Worm (Caenorhabditis elegans): ENCODE data around the gene marg-1.

marg-1 gene

DNA sequence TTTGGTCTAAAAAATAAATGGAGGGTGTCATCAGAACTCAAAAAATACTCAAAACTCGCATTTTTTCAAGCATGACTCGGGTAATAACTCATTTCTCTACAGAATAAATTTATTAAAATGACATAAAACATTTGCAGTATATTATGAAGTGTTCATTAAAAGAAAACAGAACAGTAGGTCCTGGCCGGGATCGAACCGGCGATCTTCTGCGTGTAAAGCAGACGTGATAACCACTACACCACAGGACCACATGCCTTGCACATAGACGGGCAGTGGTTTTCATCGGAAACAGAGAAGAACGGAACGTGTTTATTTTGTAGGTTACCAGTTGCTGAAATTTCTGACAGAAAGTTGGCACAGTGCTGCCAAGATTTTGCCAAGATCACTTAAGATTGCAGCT lies 12.4 kb upstream of the marg-1 start:
- no peak for TF ChIP-seq sdc-2 (tag; optimal IDR thresholded peaks at IDR 0.05)
- TF ChIP-seq C08G9.2 (tag; optimal IDR thresholded peaks at IDR 0.05): no peak
- TF ChIP-seq ceh-19 (GFP tag; optimal IDR thresholded peaks at IDR 0.05): no peak
- no peak for TF ChIP-seq ceh-31 (tag; optimal IDR thresholded peaks at IDR 0.05)
- TF ChIP-seq pax-1 (tag; optimal IDR thresholded peaks at IDR 0.05): no peak
- TF ChIP-seq ets-4 (tag; optimal IDR thresholded peaks at IDR 0.05): no peak
- TF ChIP-seq dve-1 (tag; optimal IDR thresholded peaks at IDR 0.05): no peak
- TF ChIP-seq ceh-45 (GFP tag; IDR thresholded peaks at IDR 0.05): no peak
- TF ChIP-seq ahr-1 (tag; optimal IDR thresholded peaks at IDR 0.05): no peak
- TF ChIP-seq ama-1 (optimal IDR thresholded peaks at IDR 0.05): no peak
- no peak for TF ChIP-seq hlh-6 (tag; optimal IDR thresholded peaks at IDR 0.05)
- no peak for TF ChIP-seq npax-4 (tag; optimal IDR thresholded peaks at IDR 0.05)
- TF ChIP-seq ttx-3 (tag; optimal IDR thresholded peaks at IDR 0.05): no peak

DNA sequence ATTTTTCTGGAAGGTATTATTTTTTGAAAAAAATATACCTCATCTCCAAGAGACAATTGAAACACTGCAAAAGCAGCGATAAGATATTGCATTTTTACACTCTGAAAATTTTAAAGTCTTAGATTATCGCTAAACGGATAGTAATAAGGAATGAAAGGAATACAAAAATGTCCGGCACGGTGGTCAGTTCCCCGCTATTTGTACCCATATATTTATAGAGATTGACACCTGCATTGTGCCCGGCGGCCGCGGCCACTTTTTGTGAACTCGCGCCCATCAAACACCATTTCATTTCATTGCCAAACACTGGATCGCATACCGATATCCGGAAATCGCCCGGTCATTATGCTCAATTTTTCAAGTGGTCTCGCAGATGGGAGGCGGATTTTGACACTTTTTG lies 11.8 kb upstream of the marg-1 start, which contains the start of gene idpp-5:
TSS of gene idpp-5 (minus strand) at position 101 of the 400 bp plus-strand sequence.
- TF ChIP-seq nhr-11 (tag; optimal IDR thresholded peaks at IDR 0.05) (no peak), ceh-45 (GFP tag; IDR thresholded peaks at IDR 0.05) (no peak), K09A11.1 (tag; optimal IDR thresholded peaks at IDR 0.05; ENCODE audit: insufficient read depth) (no peak), gmeb-2 (tag; optimal IDR thresholded peaks at IDR 0.05) (no peak), hlh-13 (GFP tag; optimal IDR thresholded peaks at IDR 0.05) (no peak)

DNA sequence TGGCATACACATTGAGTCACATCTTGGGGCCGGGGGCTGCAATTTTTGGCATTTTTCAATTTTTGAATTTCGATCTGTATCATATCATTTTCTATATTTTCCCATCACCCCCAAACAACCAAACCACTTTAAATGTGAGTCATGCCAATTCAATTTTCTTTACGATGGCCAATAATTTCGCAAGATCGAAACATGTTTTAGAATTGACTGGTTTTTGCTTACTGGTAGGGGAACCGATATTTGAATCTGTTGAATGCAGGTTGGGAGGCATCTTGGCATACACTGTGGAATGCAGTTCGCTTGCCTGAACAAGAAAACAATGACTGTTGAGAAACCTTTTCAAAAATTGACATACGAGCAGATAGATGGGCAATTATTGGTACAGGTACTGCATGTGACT lies 10.2 kb upstream of the marg-1 start:
- TF ChIP-seq unc-3 (GFP tag; conservative IDR thresholded peaks at IDR 0.05) (no peak), unc-3 (tag; optimal IDR thresholded peaks at IDR 0.05) (no peak), ceh-34 (tag; optimal IDR thresholded peaks at IDR 0.05) (no peak)

DNA sequence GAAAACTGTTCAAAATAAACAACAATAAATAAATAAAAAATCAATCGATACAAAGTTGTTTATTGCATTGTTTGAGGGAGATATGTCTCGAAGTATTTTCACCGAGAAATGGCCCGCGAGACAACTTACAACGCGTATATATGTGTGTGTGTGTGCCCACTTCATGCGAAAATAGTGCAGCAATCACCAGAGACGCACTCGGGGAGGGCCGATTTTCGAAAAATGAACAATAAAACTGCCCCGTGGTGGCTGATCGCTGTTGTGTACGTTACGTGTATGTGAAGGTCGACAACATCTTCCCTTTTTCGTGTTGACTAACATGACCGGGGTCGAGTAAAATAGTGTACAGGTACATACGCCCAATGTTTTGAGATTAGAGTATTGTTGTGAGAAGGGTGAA lies 7.5 kb upstream of the marg-1 start:
- TF ChIP-seq hlh-15 (tag; optimal IDR thresholded peaks at IDR 0.05): no peak
- TF ChIP-seq elt-2 (tag; optimal IDR thresholded peaks at IDR 0.05): no peak
- TF ChIP-seq F13H6.1 (tag; optimal IDR thresholded peaks at IDR 0.05): no peak
- no peak for TF ChIP-seq che-1 (tag; optimal IDR thresholded peaks at IDR 0.05)
- no peak for TF ChIP-seq dmd-4 (tag; optimal IDR thresholded peaks at IDR 0.05; ENCODE audit: borderline replicate concordance)
- TF ChIP-seq K02D7.2 (tag; optimal IDR thresholded peaks at IDR 0.05): no peak
- peak; percentile 13 for TF ChIP-seq dve-1 (tag; optimal IDR thresholded peaks at IDR 0.05)
- no peak for TF ChIP-seq C08G9.2 (tag; optimal IDR thresholded peaks at IDR 0.05)
- peak; percentile 16 for TF ChIP-seq tbx-2 (tag; optimal IDR thresholded peaks at IDR 0.05)
- TF ChIP-seq madf-2 (tag; optimal IDR thresholded peaks at IDR 0.05): no peak
- no peak for TF ChIP-seq ahr-1 (tag; optimal IDR thresholded peaks at IDR 0.05)
- TF ChIP-seq Y22D7AL.16 (tag; optimal IDR thresholded peaks at IDR 0.05): no peak
- peak; percentile 48 for TF ChIP-seq ceh-18 (tag; optimal IDR thresholded peaks at IDR 0.05)
- TF ChIP-seq unc-42 (tag; optimal IDR thresholded peaks at IDR 0.05): no peak
- no peak for TF ChIP-seq ttx-3 (tag; optimal IDR thresholded peaks at IDR 0.05)

DNA sequence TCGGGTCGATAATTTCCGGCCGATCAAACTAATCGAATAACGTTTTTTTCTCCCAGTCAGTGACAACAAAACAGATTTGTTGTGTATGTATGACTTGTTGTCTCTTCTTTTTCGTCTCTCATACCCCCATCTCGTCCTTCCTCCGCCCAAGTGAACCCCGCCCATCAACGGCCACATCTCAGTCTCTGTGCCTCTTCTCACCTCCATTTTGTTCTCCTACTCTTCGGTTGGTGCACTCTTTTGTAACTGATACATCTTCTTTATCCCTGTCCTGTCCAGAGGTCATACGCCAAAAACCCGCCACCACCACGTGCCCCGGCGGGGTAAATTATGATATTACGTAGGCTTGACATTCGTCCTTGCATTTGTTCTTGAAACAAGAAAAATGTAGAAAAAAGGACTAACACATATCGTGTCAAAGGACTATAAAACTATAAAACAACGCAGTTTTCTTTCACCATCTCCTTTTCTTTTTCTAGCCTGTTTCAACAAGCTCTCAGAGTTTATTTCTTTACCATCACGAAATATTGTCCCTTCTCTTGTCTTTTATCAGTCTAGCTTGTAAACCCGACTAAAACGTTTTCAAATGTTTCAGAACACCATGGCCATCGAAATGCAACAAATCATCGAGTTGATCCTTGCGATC lies 6.6 kb upstream of the marg-1 start, which contains the start of gene pmpl-1:
TSS of gene pmpl-1 (plus strand) at position 596 of the 646 bp plus-strand sequence.
- TF ChIP-seq ceh-24 (tag; optimal IDR thresholded peaks at IDR 0.05) (no peak), fkh-6 (tag; optimal IDR thresholded peaks at IDR 0.05) (no peak), ceh-6 (GFP tag; optimal IDR thresholded peaks at IDR 0.05) (no peak), hlh-13 (GFP tag; optimal IDR thresholded peaks at IDR 0.05) (no peak), pqm-1 (tag; optimal IDR thresholded peaks at IDR 0.05) (no peak), unc-55 (GFP tag; optimal IDR thresholded peaks at IDR 0.05) (peak; percentile 58), fax-1 (tag; optimal IDR thresholded peaks at IDR 0.05) (no peak), zip-5 (tag; optimal IDR thresholded peaks at IDR 0.05) (no peak), ceh-18 (tag; optimal IDR thresholded peaks at IDR 0.05) (peak; percentile 35), pha-4 (tag; optimal IDR thresholded peaks at IDR 0.05) (no peak), tbx-2 (tag; optimal IDR thresholded peaks at IDR 0.05) (peak; percentile 52), sdc-2 (tag; optimal IDR thresholded peaks at IDR 0.05) (peak; percentile 21), ceh-30 (tag; optimal IDR thresholded peaks at IDR 0.05) (no peak), ztf-16 (tag; optimal IDR thresholded peaks at IDR 0.05) (no peak), nhr-232 (tag; optimal IDR thresholded peaks at IDR 0.05) (no peak), pha-2 (tag; optimal IDR thresholded peaks at IDR 0.05) (no peak), unc-42 (tag; optimal IDR thresholded peaks at IDR 0.05) (peak; percentile 9), madf-2 (tag; optimal IDR thresholded peaks at IDR 0.05) (no peak), hlh-30 (tag; optimal IDR thresholded peaks at IDR 0.05; ENCODE audit: insufficient read depth) (peak; percentile 70), unc-3 (GFP tag; conservative IDR thresholded peaks at IDR 0.05) (no peak), unc-3 (tag; optimal IDR thresholded peaks at IDR 0.05) (no peak), dmd-4 (tag; optimal IDR thresholded peaks at IDR 0.05; ENCODE audit: borderline replicate concordance) (no peak), pag-3 (tag; optimal IDR thresholded peaks at IDR 0.05; ENCODE audit: borderline replicate concordance) (no peak)

Data from whole organism, late embryonic.